Fruit fly (Drosophila melanogaster): ENCODE results near the gene CG2150.

DNA sequence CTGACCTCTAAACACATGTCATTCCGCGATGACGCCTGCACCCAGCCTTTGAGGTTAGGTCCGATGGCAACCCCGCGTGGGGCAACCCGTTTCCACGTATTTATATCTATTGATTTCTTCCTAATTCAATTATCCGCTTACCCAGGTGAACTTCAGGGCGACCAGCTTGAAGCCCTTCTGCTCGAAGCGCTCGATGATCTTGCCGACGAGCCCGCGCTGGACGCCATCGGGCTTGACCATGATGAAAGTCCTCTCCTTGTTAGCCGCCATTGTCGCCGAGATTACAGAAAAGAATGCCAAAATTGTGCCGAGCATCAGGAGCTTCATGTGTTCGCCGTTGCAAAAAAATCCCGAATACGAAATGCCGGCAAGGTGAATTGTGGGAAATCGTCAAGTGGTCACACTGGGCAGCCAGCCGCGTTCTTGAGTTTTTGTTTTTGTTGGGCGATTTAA is 18.9 kb downstream of the CG2150 start, which contains the start of gene awd:
- no peak for TF ChIP-seq CG1620 (GFP tag; optimal IDR thresholded peaks at IDR 0.05)
- no peak for TF ChIP-seq kay (GFP tag; ENCODE audit: borderline replicate concordance)
- TF ChIP-seq CG12768 (GFP tag; optimal IDR thresholded peaks at IDR 0.05): peak; percentile 27
- TF ChIP-seq cnc (optimal IDR thresholded peaks at IDR 0.05): no peak
- TF ChIP-seq Hr96 (GFP tag; optimal IDR thresholded peaks at IDR 0.05): peak; percentile 61
- TF ChIP-seq CG7045 (GFP tag; optimal IDR thresholded peaks at IDR 0.05): no peak
- peak; percentile 65 for TF ChIP-seq Crg-1 (GFP tag; optimal IDR thresholded peaks at IDR 0.05)
- peak; percentile 95 for TF ChIP-seq Mnt (GFP tag; optimal IDR thresholded peaks at IDR 0.05)
- peak; percentile 23 for TF ChIP-seq ovo (GFP tag; optimal IDR thresholded peaks at IDR 0.05)
- no peak for TF ChIP-seq CG5204 (GFP tag; optimal IDR thresholded peaks at IDR 0.05)
- peak; percentile 5 for TF ChIP-seq pad (GFP tag; optimal IDR thresholded peaks at IDR 0.05)
- TF ChIP-seq toe (GFP tag; optimal IDR thresholded peaks at IDR 0.05): no peak
- TF ChIP-seq Clk (GFP tag; optimal IDR thresholded peaks at IDR 0.05): peak; percentile 30

Measured in whole organism, adult.